Fruit fly (Drosophila melanogaster): ENCODE measurements around the gene S6k.

DNA sequence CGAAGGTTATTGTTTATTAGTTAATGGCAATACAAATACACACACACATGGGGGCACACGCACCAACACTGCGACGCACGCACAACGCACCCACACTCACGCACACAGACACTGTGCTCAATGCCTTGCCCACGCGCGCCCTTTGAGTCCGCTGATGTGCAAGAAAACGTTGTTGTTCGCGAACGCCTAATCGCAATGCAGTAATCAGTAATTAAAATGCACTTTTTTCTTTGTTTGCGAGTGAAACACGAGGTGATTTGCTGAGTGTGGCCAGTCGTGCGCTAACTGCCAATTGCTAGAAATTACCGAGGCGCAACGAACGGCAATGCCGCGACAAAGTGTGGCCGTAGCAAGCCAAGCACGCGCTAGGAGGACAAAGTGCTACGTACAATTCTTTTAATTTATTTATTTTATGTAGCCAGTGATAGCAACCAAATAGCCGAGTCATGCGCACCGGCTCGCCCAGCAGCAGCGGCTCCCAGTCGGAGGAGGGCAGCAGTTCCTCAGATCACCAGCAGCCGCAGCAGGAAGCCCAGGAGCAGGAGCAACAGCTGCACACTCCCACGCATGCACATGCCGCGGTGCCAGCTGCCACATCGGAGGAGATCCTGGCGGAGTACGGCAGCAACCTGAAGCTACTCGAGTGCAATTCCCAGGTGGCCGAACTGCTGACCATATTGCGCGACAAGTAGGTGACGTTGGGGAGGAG is at the start of gene S6k, which contains the start of gene kri:
- TF ChIP-seq emc (GFP tag; optimal IDR thresholded peaks at IDR 0.05), result no peak
- TF ChIP-seq Chrac-16 (GFP tag; optimal IDR thresholded peaks at IDR 0.05), result no peak
- no peak for TF ChIP-seq NfI (GFP tag; optimal IDR thresholded peaks at IDR 0.05)
- TF ChIP-seq Dfd (GFP tag; optimal IDR thresholded peaks at IDR 0.05), result no peak
- TF ChIP-seq CG32532 (GFP tag; IDR thresholded peaks at IDR 0.05), result peak; percentile 42
- TF ChIP-seq Gsc (GFP tag; IDR thresholded peaks at IDR 0.05), result no peak
- no peak for TF ChIP-seq ssp (GFP tag; IDR thresholded peaks at IDR 0.05)
- TF ChIP-seq CG4707 (GFP tag; optimal IDR thresholded peaks at IDR 0.05), result no peak
- TF ChIP-seq CG9932 (GFP tag; IDR thresholded peaks at IDR 0.05), result no peak
- TF ChIP-seq pfk (GFP tag; optimal IDR thresholded peaks at IDR 0.05), result no peak

Measured in whole organism, embryonic.